5 worm cellular contexts compared by ENCODE assay signal in the genomic region with DNA sequence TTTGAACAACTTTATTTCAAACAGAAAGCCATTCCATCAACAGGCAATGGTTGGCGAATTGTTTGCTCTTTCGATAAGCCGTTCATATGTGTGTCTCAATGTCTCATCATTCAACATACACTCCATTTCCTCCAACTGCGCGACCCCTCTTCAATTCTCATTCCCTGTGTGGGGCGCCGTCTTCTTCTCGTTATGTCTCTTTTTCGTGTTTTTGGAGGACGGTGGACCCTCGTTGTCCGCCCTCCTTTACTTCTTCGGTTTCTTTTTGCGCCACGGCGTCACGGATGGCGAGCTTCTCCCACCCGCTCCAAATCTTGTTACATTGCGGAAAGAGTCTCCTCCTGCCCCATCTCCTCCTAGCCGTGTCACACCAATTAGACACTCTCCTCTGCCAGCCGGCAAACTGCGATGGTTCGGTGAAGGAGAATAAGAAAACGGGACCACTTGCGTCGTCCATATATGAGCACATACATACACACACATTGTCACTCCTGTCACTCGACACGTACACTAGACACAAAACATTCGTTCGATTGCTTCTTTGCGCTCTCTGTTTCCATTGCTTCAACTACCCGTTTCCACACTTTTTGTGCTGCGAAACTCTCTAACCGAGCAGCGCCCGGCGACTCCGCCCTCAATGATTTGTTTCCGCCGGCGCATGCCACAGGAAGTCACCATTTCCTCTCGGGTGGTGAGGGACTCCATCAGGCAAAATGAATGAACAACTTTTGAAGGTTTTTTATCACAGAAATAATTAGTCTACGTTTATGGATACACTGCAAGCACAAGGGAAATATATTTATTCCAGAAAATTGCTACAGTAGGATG.
A peak's percentile ranks its signal among the peaks of the same experiment; 100 is the strongest.
TF ChIP-seq lines count a peak whose summit lies in the region.

No protein-coding gene starts in this region.

TF ChIP-seq in whole organism, L2 larva, 48 proteins besides CTCF, POLR2A, EP300 and RAD21 (continued from another document):
- TF ChIP-seq nhr-23 (tag; optimal IDR thresholded peaks at IDR 0.05; lab: Kevin White, UChicago) (no peak), mbf-1 (tag; optimal IDR thresholded peaks at IDR 0.05; lab: Kevin White, UChicago) (no peak)
TF ChIP-seq in whole organism, L2 larva: peak in this region for 4.

TF ChIP-seq in whole organism, L3 larva, 47 proteins besides CTCF, POLR2A, EP300 and RAD21 (continued from another document):
- TF ChIP-seq nhr-67 (tag; optimal IDR thresholded peaks at IDR 0.05; lab: Kevin White, UChicago): no peak
- TF ChIP-seq pqm-1 (tag; optimal IDR thresholded peaks at IDR 0.05; lab: Kevin White, UChicago): peak; percentile 2
- TF ChIP-seq R02D3.7 (tag; optimal IDR thresholded peaks at IDR 0.05; lab: Kevin White, UChicago): no peak
- TF ChIP-seq pha-4 (tag; optimal IDR thresholded peaks at IDR 0.05; lab: Kevin White, UChicago): peak; percentile 41
- no peak for TF ChIP-seq ceh-28 (tag; optimal IDR thresholded peaks at IDR 0.05; lab: Kevin White, UChicago)
- no peak for TF ChIP-seq aly-2 (tag; optimal IDR thresholded peaks at IDR 0.05; lab: Kevin White, UChicago)
- TF ChIP-seq zag-1 (tag; optimal IDR thresholded peaks at IDR 0.05; lab: Kevin White, UChicago): no peak
- TF ChIP-seq egl-27 (tag; optimal IDR thresholded peaks at IDR 0.05; lab: Kevin White, UChicago): no peak
- no peak for TF ChIP-seq ZK546.5 (tag; optimal IDR thresholded peaks at IDR 0.05; lab: Kevin White, UChicago)
- TF ChIP-seq egl-5 (tag; optimal IDR thresholded peaks at IDR 0.05; lab: Kevin White, UChicago): peak; percentile 4
- TF ChIP-seq ama-1 (optimal IDR thresholded peaks at IDR 0.05; lab: Kevin White, UChicago): no peak
- TF ChIP-seq nhr-12 (tag; optimal IDR thresholded peaks at IDR 0.05; lab: Kevin White, UChicago): no peak
- TF ChIP-seq elt-1 (tag; optimal IDR thresholded peaks at IDR 0.05; lab: Kevin White, UChicago): no peak
- TF ChIP-seq skn-1 (tag; optimal IDR thresholded peaks at IDR 0.05; lab: Kevin White, UChicago): no peak
- no peak for TF ChIP-seq ceh-16 (tag; optimal IDR thresholded peaks at IDR 0.05; lab: Kevin White, UChicago)
- TF ChIP-seq nhr-43 (tag; optimal IDR thresholded peaks at IDR 0.05; lab: Kevin White, UChicago; ENCODE audit: poor library complexity, severe bottlenecking): no peak
- no peak for TF ChIP-seq nhr-11 (tag; optimal IDR thresholded peaks at IDR 0.05; lab: Kevin White, UChicago)
- no peak for TF ChIP-seq mdl-1 (tag; optimal IDR thresholded peaks at IDR 0.05; lab: Kevin White, UChicago)
- TF ChIP-seq ceh-82 (tag; optimal IDR thresholded peaks at IDR 0.05; lab: Kevin White, UChicago): no peak
- TF ChIP-seq ztf-11 (tag; optimal IDR thresholded peaks at IDR 0.05; lab: Kevin White, UChicago): no peak
- TF ChIP-seq nhr-76 (tag; optimal IDR thresholded peaks at IDR 0.05; lab: Kevin White, UChicago): no peak

TF ChIP-seq in whole organism, L4 larva, 104 proteins besides CTCF, POLR2A, EP300 and RAD21 (continued from another document):
- TF ChIP-seq daf-19 (GFP tag; conservative IDR thresholded peaks at IDR 0.05; lab: Robert Waterston, UW) (no peak), php-3 (GFP tag; IDR thresholded peaks at IDR 0.05; lab: Robert Waterston, UW) (no peak), vab-7 (GFP tag; IDR thresholded peaks at IDR 0.05; lab: Robert Waterston, UW) (0 out of 2 replicates have a peak, but pooled peaks have one; percentile 19), lin-13 (GFP tag; optimal IDR thresholded peaks at IDR 0.05; lab: Kevin White, UChicago) (no peak), F26F4.8 (GFP tag; conservative IDR thresholded peaks at IDR 0.05; lab: Robert Waterston, UW) (no peak), fkh-10 (GFP tag; optimal IDR thresholded peaks at IDR 0.05; lab: Kevin White, UChicago) (peak; percentile 21), ceh-28 (tag; optimal IDR thresholded peaks at IDR 0.05; lab: Kevin White, UChicago) (no peak), madf-5 (GFP tag; IDR thresholded peaks at IDR 0.05; lab: Robert Waterston, UW) (0 out of 4 replicates have a peak, but pooled peaks of 1 of the 2 experiments have one; percentile 57), ces-1 (GFP tag; optimal IDR thresholded peaks at IDR 0.05; lab: Kevin White, UChicago) (no peak), nhr-11 (tag; optimal IDR thresholded peaks at IDR 0.05; lab: Kevin White, UChicago) (no peak), aha-1 (tag; lab: Kevin White, UChicago) (peak; percentile 49), dmd-8 (GFP tag; IDR thresholded peaks at IDR 0.05; lab: Robert Waterston, UW) (no peak), ctbp-1 (GFP tag; IDR thresholded peaks at IDR 0.05; lab: Robert Waterston, UW) (0 out of 2 replicates have a peak, but pooled peaks have one; percentile 13), nhr-41 (GFP tag; IDR thresholded peaks at IDR 0.05; lab: Robert Waterston, UW) (no peak), dpl-1 (GFP tag; optimal IDR thresholded peaks at IDR 0.05; lab: Kevin White, UChicago) (no peak), unc-62 (GFP tag; optimal IDR thresholded peaks at IDR 0.05 in 1 of 2; lab: Kevin White, UChicago) (peak in 1 of 2 experiments; percentile 98), unc-62 (tag; optimal IDR thresholded peaks at IDR 0.05; lab: Kevin White, UChicago) (no peak), Y48G9A.11 (GFP tag; IDR thresholded peaks at IDR 0.05; lab: Robert Waterston, UW) (no peak), ceh-32 (tag; optimal IDR thresholded peaks at IDR 0.05; lab: Kevin White, UChicago; ENCODE audit: poor library complexity) (no peak), egl-27 (tag; optimal IDR thresholded peaks at IDR 0.05; lab: Kevin White, UChicago) (no peak), egl-43 (GFP tag; IDR thresholded peaks at IDR 0.05; lab: Robert Waterston, UW) (no peak), zip-2 (tag; optimal IDR thresholded peaks at IDR 0.05; lab: Kevin White, UChicago) (no peak), rbr-2 (tag; optimal IDR thresholded peaks at IDR 0.05; lab: Kevin White, UChicago) (peak; percentile 5)

TF ChIP-seq in whole organism, early embryonic, 17 proteins besides CTCF, POLR2A, EP300 and RAD21 (continued from another document):
- TF ChIP-seq pes-1 (GFP tag; IDR thresholded peaks at IDR 0.05; lab: Robert Waterston, UW) (no peak), ets-7 (tag; optimal IDR thresholded peaks at IDR 0.05; lab: Kevin White, UChicago) (no peak)

TF ChIP-seq in whole organism, late embryonic, 69 proteins besides CTCF, POLR2A, EP300 and RAD21 (continued from another document):
- TF ChIP-seq eyg-1 (tag; optimal IDR thresholded peaks at IDR 0.05; lab: Kevin White, UChicago): no peak
- TF ChIP-seq pros-1 (tag; optimal IDR thresholded peaks at IDR 0.05; lab: Kevin White, UChicago): no peak
- no peak for TF ChIP-seq ztf-16 (tag; optimal IDR thresholded peaks at IDR 0.05; lab: Kevin White, UChicago)
- no peak for TF ChIP-seq sox-2 (GFP tag; IDR thresholded peaks at IDR 0.05; lab: Robert Waterston, UW)
- TF ChIP-seq pha-2 (tag; optimal IDR thresholded peaks at IDR 0.05; lab: Kevin White, UChicago): no peak
- peak; percentile 19 for TF ChIP-seq ceh-2 (tag; optimal IDR thresholded peaks at IDR 0.05; lab: Kevin White, UChicago)
- TF ChIP-seq syd-9 (tag; optimal IDR thresholded peaks at IDR 0.05; lab: Kevin White, UChicago): peak; percentile 10
- no peak for TF ChIP-seq ama-1 (optimal IDR thresholded peaks at IDR 0.05; lab: Kevin White, UChicago)
- no peak for TF ChIP-seq elt-2 (tag; optimal IDR thresholded peaks at IDR 0.05; lab: Kevin White, UChicago)
- no peak for TF ChIP-seq unc-55 (GFP tag; optimal IDR thresholded peaks at IDR 0.05; lab: Kevin White, UChicago)
- no peak for TF ChIP-seq pax-1 (tag; optimal IDR thresholded peaks at IDR 0.05; lab: Kevin White, UChicago)
- TF ChIP-seq che-1 (tag; optimal IDR thresholded peaks at IDR 0.05; lab: Kevin White, UChicago): no peak
- no peak for TF ChIP-seq hlh-8 (tag; optimal IDR thresholded peaks at IDR 0.05; lab: Kevin White, UChicago)
- TF ChIP-seq elt-4 (tag; optimal IDR thresholded peaks at IDR 0.05; lab: Kevin White, UChicago): no peak
- TF ChIP-seq ceh-48 (tag; optimal IDR thresholded peaks at IDR 0.05; lab: Kevin White, UChicago): no peak
- no peak for TF ChIP-seq unc-3 (GFP tag; conservative IDR thresholded peaks at IDR 0.05; lab: Robert Waterston, UW)
- no peak for TF ChIP-seq unc-3 (tag; optimal IDR thresholded peaks at IDR 0.05; lab: Kevin White, UChicago)
- TF ChIP-seq hlh-13 (GFP tag; optimal IDR thresholded peaks at IDR 0.05; lab: Kevin White, UChicago): no peak
- no peak for TF ChIP-seq mec-3 (tag; optimal IDR thresholded peaks at IDR 0.05; lab: Kevin White, UChicago; ENCODE audit: borderline replicate concordance)
- TF ChIP-seq dmd-4 (tag; optimal IDR thresholded peaks at IDR 0.05; lab: Kevin White, UChicago; ENCODE audit: borderline replicate concordance): peak; percentile 21
- TF ChIP-seq fax-1 (tag; optimal IDR thresholded peaks at IDR 0.05; lab: Kevin White, UChicago): no peak
- TF ChIP-seq nfya-1 (tag; optimal IDR thresholded peaks at IDR 0.05; lab: Kevin White, UChicago): no peak
- no peak for TF ChIP-seq pqm-1 (tag; optimal IDR thresholded peaks at IDR 0.05; lab: Kevin White, UChicago)
- TF ChIP-seq ceh-31 (tag; optimal IDR thresholded peaks at IDR 0.05; lab: Kevin White, UChicago): peak; percentile 72
- TF ChIP-seq tbx-7 (tag; optimal IDR thresholded peaks at IDR 0.05; lab: Kevin White, UChicago): no peak
- no peak for TF ChIP-seq gmeb-2 (tag; optimal IDR thresholded peaks at IDR 0.05; lab: Kevin White, UChicago)
- no peak for TF ChIP-seq ceh-30 (tag; optimal IDR thresholded peaks at IDR 0.05; lab: Kevin White, UChicago)
- no peak for TF ChIP-seq ceh-45 (GFP tag; IDR thresholded peaks at IDR 0.05; lab: Robert Waterston, UW)
- TF ChIP-seq hlh-30 (tag; optimal IDR thresholded peaks at IDR 0.05; lab: Kevin White, UChicago; ENCODE audit: insufficient read depth): no peak
- no peak for TF ChIP-seq sdc-2 (tag; optimal IDR thresholded peaks at IDR 0.05; lab: Kevin White, UChicago)
- no peak for TF ChIP-seq hlh-15 (tag; optimal IDR thresholded peaks at IDR 0.05; lab: Kevin White, UChicago)
- peak; percentile 53 for TF ChIP-seq ceh-34 (tag; optimal IDR thresholded peaks at IDR 0.05; lab: Kevin White, UChicago)
